Fruit fly (Drosophila melanogaster) whole organism: ENCODE measurements around the gene TwdlC.

ENCODE experiments used
- CG8478 ChIP-seq: fragments of >200 bp; optimal IDR thresholded peaks from 2 replicates; lab custom pipeline; 2018; ENCODE audit warnings: inconsistent platforms
- EcR ChIP-seq, 2 experiments: fragments of >200 bp; optimal IDR thresholded peaks; 2 replicates each; lab custom pipeline; 2017; ENCODE audit warnings: missing biosample characterization in 2 of 2, missing genetic modification characterization in 2 of 2, missing genetic modification reagents in 2 of 2
- pan ChIP-seq: fragments of >200 bp; optimal IDR thresholded peaks from 2 replicates; lab custom pipeline; 2017
- psq ChIP-seq: fragments of >200 bp; optimal IDR thresholded peaks from 2 replicates; lab custom pipeline; 2017

dm6 chr3R:26954020-26954672 lies 40.5 kb upstream of the TwdlC start:
- TF ChIP-seq CG8478 (lab: Kevin White, UChicago) = peak; percentile 44
- peak; percentile 71 for TF ChIP-seq pan
- no peak for TF ChIP-seq psq (lab: Kevin White, UChicago)
- no peak for TF ChIP-seq EcR (GFP tag; optimal IDR thresholded peaks at IDR 0.05; lab: Kevin White, UChicago)
